Fruit fly (Drosophila melanogaster) whole organism, embryonic: ENCODE results near the gene Ada1-1.

Experiments used
- CG10274 ChIP-seq: fragments of 200-800 bp; sonication (Bioruptor generic); optimal IDR thresholded peaks from 3 replicates; lab custom pipeline; 2017; ENCODE audit warnings: missing biosample characterization, mild to moderate bottlenecking, missing genetic modification characterization
- CG31365 ChIP-seq: fragments of 200-800 bp; sonication (Bioruptor generic); optimal IDR thresholded peaks from 2 replicates; lab custom pipeline; 2018; ENCODE audit warnings: missing biosample characterization, mild to moderate bottlenecking, missing genetic modification characterization
- CG3726 ChIP-seq: fragments of 200-800 bp; sonication (Bioruptor generic); IDR thresholded peaks from 3 replicates; pipeline ENCODE4, ENCODE4 v1.3.6; 2022; ENCODE audit warnings: missing biosample characterization, missing genetic modification characterization
- CG6854 ChIP-seq: fragments of 200-800 bp; sonication (Bioruptor generic); optimal IDR thresholded peaks from 3 replicates; lab custom pipeline; 2017; ENCODE audit warnings: missing biosample characterization, mild to moderate bottlenecking, missing genetic modification characterization
- CG7556 ChIP-seq: fragments of 200-800 bp; sonication (Bioruptor generic); optimal IDR thresholded peaks from 2 replicates; lab custom pipeline; 2017; ENCODE audit warnings: missing biosample characterization, mild to moderate bottlenecking, missing genetic modification characterization
- Camta ChIP-seq: fragments of 200-800 bp; sonication (Bioruptor generic); optimal IDR thresholded peaks from 2 replicates; lab custom pipeline; 2016; ENCODE audit warnings: missing biosample characterization, missing genetic modification characterization
- Dad ChIP-seq: fragments of 200-800 bp; sonication (Bioruptor generic); optimal IDR thresholded peaks from 3 replicates; lab custom pipeline; 2016; ENCODE audit warnings: missing biosample characterization, missing genetic modification characterization
- Dll ChIP-seq: fragments of 200-800 bp; sonication (Bioruptor generic); IDR thresholded peaks from 4 replicates; pipeline ENCODE4 v1.3.6; 2022; ENCODE audit warnings: missing biosample characterization, missing genetic modification characterization; ENCODE audit not compliant: partially characterized antibody
- Fer3 ChIP-seq: fragments of 200-800 bp; sonication (Bioruptor generic); optimal IDR thresholded peaks from 2 replicates; lab custom pipeline; 2018; ENCODE audit warnings: missing biosample characterization, mild to moderate bottlenecking, missing genetic modification characterization, moderate library complexity
- Nf-YB ChIP-seq: fragments of 200-800 bp; sonication (Bioruptor generic); optimal IDR thresholded peaks from 3 replicates; lab custom pipeline; 2019; ENCODE audit warnings: missing biosample characterization, mild to moderate bottlenecking, missing genetic modification characterization, moderate library complexity
- Usf ChIP-seq: fragments of 200-800 bp; sonication (Bioruptor generic); optimal IDR thresholded peaks from 2 replicates; lab custom pipeline; 2017; ENCODE audit warnings: missing genotype, missing biosample characterization, missing genetic modification characterization
- br ChIP-seq: fragments of >200 bp; optimal IDR thresholded peaks from 2 replicates; lab custom pipeline; 2017
- da ChIP-seq: fragments of 200-800 bp; sonication (Bioruptor generic); optimal IDR thresholded peaks from 2 replicates; lab custom pipeline; 2016; ENCODE audit warnings: missing biosample characterization, missing genetic modification characterization
- kay ChIP-seq: fragments of 200-800 bp; sonication (Bioruptor generic); optimal IDR thresholded peaks from 2 replicates; lab custom pipeline; 2016; ENCODE audit warnings: missing biosample characterization, missing genetic modification characterization

dm6 chr2L:12030552-12031131 lies 34.0 kb downstream of the Ada1-1 start:
- TF ChIP-seq da (GFP tag; lab: Kevin White, UChicago) (no peak), CG3726 (no peak), Dad (GFP tag; lab: Kevin White, UChicago) (no peak), CG7556 (GFP tag; lab: Kevin White, UChicago) (no peak), CG10274 (GFP tag; lab: Kevin White, UChicago) (no peak), Camta (GFP tag; lab: Kevin White, UChicago) (no peak), CG31365 (tag; lab: Kevin White, UChicago) (no peak), Fer3 (tag; lab: Kevin White, UChicago) (no peak), kay (no peak), Dll (GFP tag; lab: Robert Waterston, UW) (no peak), Usf (GFP tag; lab: Kevin White, UChicago) (no peak), CG6854 (GFP tag; lab: Kevin White, UChicago) (no peak), br (lab: Kevin White, UChicago) (no peak), Nf-YB (GFP tag; lab: Kevin White, UChicago) (peak; percentile 58)
